Worm (Caenorhabditis elegans) whole organism, midembryonic: ENCODE data around the gene F13H10.9.
"Not testable (repeated sequence)": the region's sequence is repeated elsewhere in the genome, so short reads cannot be mapped to it uniquely, and the experiment has no call there.

ENCODE experiments used
- T22C8.4 ChIP-seq: fragments of 200-800 bp; sonication (Bioruptor generic); IDR thresholded peaks from 2 replicates; pipeline ENCODE4 v1.3.6; 2022; ENCODE audit warnings: missing genetic modification characterization, missing compliant biosample characterization
- cog-1 ChIP-seq: sonication (generic microtip); optimal IDR thresholded peaks from 2 replicates; lab custom pipeline; 2016; ENCODE audit warnings: missing genetic modification characterization, missing compliant biosample characterization
- flt-1 ChIP-seq: fragments of 200-800 bp; sonication (Bioruptor generic); IDR thresholded peaks from 2 replicates; pipeline ENCODE4 v1.3.6; 2022; ENCODE audit warnings: missing genetic modification characterization, missing compliant biosample characterization
- klf-2 ChIP-seq: fragments of 200-800 bp; sonication (Bioruptor generic); conservative IDR thresholded peaks from 2 replicates; pipeline ENCODE4 v1.3.6; 2022; ENCODE audit warnings: missing genetic modification reagents, missing genetic modification characterization, missing compliant biosample characterization
- med-1 ChIP-seq: sonication (generic microtip); optimal IDR thresholded peaks from 2 replicates; lab custom pipeline; 2017; ENCODE audit warnings: missing genetic modification characterization, mild to moderate bottlenecking, missing compliant biosample characterization, antibody characterized with exemption, missing genetic modification reagents; ENCODE audit not compliant: insufficient read depth
- ref-1 ChIP-seq: fragments of 200-800 bp; sonication (Bioruptor generic); conservative IDR thresholded peaks from 2 replicates; pipeline ENCODE4 v1.3.6; 2022; ENCODE audit warnings: missing genetic modification reagents, missing genetic modification characterization, missing compliant biosample characterization
- tab-1 ChIP-seq: fragments of 200-800 bp; sonication (Bioruptor generic); IDR thresholded peaks from 2 replicates; pipeline ENCODE4 v1.3.6; 2022; ENCODE audit warnings: missing genetic modification characterization, missing compliant biosample characterization
- ztf-23 ChIP-seq: fragments of 200-800 bp; sonication (Bioruptor generic); IDR thresholded peaks from 2 replicates; pipeline ENCODE4 v1.3.6; 2022; ENCODE audit warnings: missing genetic modification reagents, missing genetic modification characterization, missing compliant biosample characterization
- ztf-29 ChIP-seq: fragments of 200-800 bp; sonication (Bioruptor generic); IDR thresholded peaks from 2 replicates; pipeline ENCODE4 v1.3.6; 2022; ENCODE audit warnings: missing genetic modification reagents, missing genetic modification characterization, missing compliant biosample characterization

F13H10.9 gene

ce11 chrIV:11001614-11002013 is at the start of gene F13H10.9:
Gene F13H10.9 (plus strand): TSS chrIV:11001914.
- TF ChIP-seq ztf-23 (GFP tag; lab: Robert Waterston, UW) = no peak
- no peak for TF ChIP-seq cog-1 (tag; lab: Kevin White, UChicago)
- no peak for TF ChIP-seq tab-1 (GFP tag; lab: Robert Waterston, UW)
- no peak for TF ChIP-seq T22C8.4 (GFP tag; lab: Robert Waterston, UW)
- TF ChIP-seq ref-1 = no peak
- no peak for TF ChIP-seq klf-2 (GFP tag; lab: Robert Waterston, UW)
- no peak for TF ChIP-seq ztf-29

DNA sequence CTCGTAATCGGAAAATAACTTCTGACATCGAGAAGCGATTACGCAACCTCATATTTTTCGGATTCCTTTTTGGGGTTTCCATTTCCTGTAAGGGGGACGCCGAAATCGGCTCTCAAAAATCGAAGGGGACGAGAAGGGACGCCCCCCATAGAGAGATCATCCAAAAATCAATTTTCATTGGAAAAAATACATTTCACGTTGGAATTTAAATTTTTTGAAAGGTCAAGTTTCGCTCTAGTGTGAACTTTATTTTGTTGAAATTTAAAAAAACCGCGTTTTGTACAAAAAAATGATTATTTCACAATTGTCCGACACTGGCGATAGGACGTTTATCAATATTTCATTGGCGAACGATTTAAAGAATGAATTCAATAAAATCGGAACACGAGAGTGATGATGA is 49.7 kb upstream of the F13H10.9 start, which contains the start of gene Y69E1A.3:
Gene Y69E1A.3 (plus strand): TSS at position 301 of the 400 bp plus-strand sequence.
- no peak for TF ChIP-seq tab-1 (GFP tag; lab: Robert Waterston, UW)
- TF ChIP-seq T22C8.4 (GFP tag; lab: Robert Waterston, UW) = no peak
- no peak for TF ChIP-seq flt-1 (GFP tag; lab: Robert Waterston, UW)
- no peak for TF ChIP-seq ztf-29

- not testable (repeated sequence) for TF ChIP-seq ref-1; med-1 (GFP tag; lab: Kevin White, UChicago); flt-1 (GFP tag; lab: Robert Waterston, UW)
These were observed 46.8 kb upstream of the F13H10.9 start, which contains the start of gene Y69E1A.4 for ce11 chrIV:10954955-10955354. Gene Y69E1A.4 (plus strand): TSS chrIV:10955255.

DNA sequence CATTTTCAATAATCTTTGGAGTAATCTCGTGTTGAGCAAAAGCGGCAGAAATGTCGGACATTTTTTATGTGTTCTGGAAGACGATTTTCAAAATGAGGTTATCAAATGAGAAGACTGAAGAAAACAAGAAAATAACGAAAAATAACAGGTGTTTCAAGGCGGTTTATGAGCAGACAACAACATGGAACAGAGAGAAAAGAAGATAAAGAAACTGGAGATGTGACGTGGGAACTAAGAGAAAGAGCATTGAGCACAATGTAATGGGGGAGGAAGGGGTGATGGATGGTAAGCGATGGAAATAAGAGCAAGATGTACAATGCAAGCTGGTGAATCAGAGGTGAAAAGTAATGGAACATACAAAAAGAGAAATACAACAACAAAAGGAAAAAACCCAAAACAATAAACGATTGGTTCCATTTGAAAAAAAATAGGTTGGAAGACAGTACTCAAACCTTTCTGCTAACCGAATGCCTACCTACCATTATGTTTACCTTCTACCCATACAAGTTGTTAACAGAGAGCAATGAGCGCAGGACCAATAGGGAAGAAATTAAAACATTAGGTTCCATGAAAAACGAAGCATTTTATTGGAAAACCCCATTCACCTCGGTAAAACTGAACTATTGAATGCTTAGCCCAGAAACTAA is 44.0 kb upstream of the F13H10.9 start, which contains the start of gene Y69E1A.5:
Gene Y69E1A.5 (minus strand): TSS at position 73 of the 647 bp plus-strand sequence.
- no peak for TF ChIP-seq klf-2 (GFP tag; lab: Robert Waterston, UW)
- TF ChIP-seq cog-1 (tag; lab: Kevin White, UChicago) = no peak

- TF ChIP-seq T22C8.4 (GFP tag; lab: Robert Waterston, UW) = no peak
- TF ChIP-seq ztf-29 = no peak
- TF ChIP-seq med-1 (GFP tag; lab: Kevin White, UChicago) = no peak
- TF ChIP-seq klf-2 (GFP tag; lab: Robert Waterston, UW) = no peak
- TF ChIP-seq ztf-23 (GFP tag; lab: Robert Waterston, UW) = no peak
These were observed 43.5 kb upstream of the F13H10.9 start, which contains the start of gene sri-19 for ce11 chrIV:10958230-10958588. Gene sri-19 (plus strand): TSS chrIV:10958372.

DNA sequence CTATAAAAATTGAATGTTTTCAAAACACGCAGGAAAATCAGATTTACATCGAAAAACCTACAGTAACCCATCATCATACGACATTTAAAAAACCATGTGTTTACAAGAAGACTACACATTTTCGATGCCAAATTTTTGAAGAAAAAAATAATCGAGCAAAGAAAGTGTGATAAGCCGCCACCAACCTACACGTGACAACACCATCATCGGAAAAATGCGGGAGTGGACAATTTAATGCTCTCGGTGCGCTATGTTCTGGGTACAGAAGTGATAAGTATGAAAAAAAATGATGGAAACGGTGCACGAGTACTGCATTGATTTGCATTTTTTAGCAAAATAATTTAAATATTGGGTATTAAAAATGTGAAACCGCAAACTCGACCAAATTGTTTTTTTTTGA is 37.0 kb upstream of the F13H10.9 start:
- TF ChIP-seq T22C8.4 (GFP tag; lab: Robert Waterston, UW) = no peak
- no peak for TF ChIP-seq cog-1 (tag; lab: Kevin White, UChicago)
- TF ChIP-seq ztf-23 (GFP tag; lab: Robert Waterston, UW) = no peak
- no peak for TF ChIP-seq med-1 (GFP tag; lab: Kevin White, UChicago)
- no peak for TF ChIP-seq tab-1 (GFP tag; lab: Robert Waterston, UW)
- no peak for TF ChIP-seq ztf-29
- TF ChIP-seq flt-1 (GFP tag; lab: Robert Waterston, UW) = no peak
- no peak for TF ChIP-seq ref-1
- TF ChIP-seq klf-2 (GFP tag; lab: Robert Waterston, UW) = no peak

- TF ChIP-seq cog-1 (tag; lab: Kevin White, UChicago) (no peak), flt-1 (GFP tag; lab: Robert Waterston, UW) (no peak), klf-2 (GFP tag; lab: Robert Waterston, UW) (no peak), med-1 (GFP tag; lab: Kevin White, UChicago) (no peak), ref-1 (no peak), T22C8.4 (GFP tag; lab: Robert Waterston, UW) (no peak), ztf-29 (no peak), tab-1 (GFP tag; lab: Robert Waterston, UW) (no peak), ztf-23 (GFP tag; lab: Robert Waterston, UW) (no peak)
These were observed 35.4 kb upstream of the F13H10.9 start, which contains the start of the genes aqp-3 and Y69E1A.8 for ce11 chrIV:10966359-10966758. Gene aqp-3 (minus strand): TSS chrIV:10966459. Gene Y69E1A.8 (plus strand): TSS chrIV:10966604.

DNA sequence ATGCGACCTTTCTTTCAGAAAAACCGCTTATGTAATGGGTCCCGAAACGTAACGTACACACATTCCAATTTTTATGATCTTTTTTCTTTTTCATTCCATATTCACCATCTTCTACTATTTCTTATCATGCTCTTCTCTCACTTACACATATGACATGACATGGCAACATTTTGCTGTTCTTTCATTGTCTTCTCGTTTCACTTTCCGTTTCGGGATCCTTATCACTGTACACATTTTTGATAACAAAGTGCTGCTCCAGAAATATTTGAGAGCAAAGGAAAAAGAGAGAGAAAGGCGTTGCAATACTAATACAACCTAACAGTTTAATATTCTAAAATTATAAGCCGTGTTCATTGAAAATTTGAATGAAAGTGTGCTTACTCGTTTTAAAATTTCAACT is 31.4 kb upstream of the F13H10.9 start:
- TF ChIP-seq T22C8.4 (GFP tag; lab: Robert Waterston, UW) (no peak), klf-2 (GFP tag; lab: Robert Waterston, UW) (no peak), med-1 (GFP tag; lab: Kevin White, UChicago) (no peak), ztf-23 (GFP tag; lab: Robert Waterston, UW) (no peak), ztf-29 (no peak), cog-1 (tag; lab: Kevin White, UChicago) (no peak)

- no peak for TF ChIP-seq ztf-23 (GFP tag; lab: Robert Waterston, UW)
These were observed 30.9 kb upstream of the F13H10.9 start for ce11 chrIV:10970767-10971166.

DNA sequence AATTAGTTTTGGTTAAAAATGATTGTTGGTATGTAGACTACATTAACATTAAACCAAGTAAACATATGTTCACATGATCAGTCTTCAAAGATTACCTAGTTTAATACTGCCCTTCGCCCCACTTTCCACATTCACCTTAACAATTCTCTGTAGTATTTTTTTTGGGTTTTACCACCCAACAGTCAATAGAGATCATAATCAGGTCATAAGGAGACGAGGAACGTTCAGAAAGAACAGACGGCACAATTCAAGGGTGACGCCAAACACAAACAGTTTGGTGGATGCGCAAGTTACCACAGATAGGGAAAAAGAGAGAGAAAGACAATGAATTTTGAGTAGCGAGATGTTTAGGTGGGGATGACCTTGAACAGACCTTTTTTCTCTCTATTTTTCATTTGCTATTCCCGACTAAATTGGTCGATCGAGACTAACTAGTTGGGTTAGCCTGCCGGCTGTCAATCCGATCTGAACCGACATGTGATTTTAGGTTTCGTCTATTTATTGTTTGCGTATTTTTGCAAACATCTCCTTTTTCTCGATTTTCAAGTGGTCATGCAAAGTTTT is 30.0 kb upstream of the F13H10.9 start:
- TF ChIP-seq klf-2 (GFP tag; lab: Robert Waterston, UW) (no peak), ztf-29 (no peak), med-1 (GFP tag; lab: Kevin White, UChicago) (no peak), T22C8.4 (GFP tag; lab: Robert Waterston, UW) (no peak), ref-1 (no peak), ztf-23 (GFP tag; lab: Robert Waterston, UW) (no peak)
